Worm (Caenorhabditis elegans): ENCODE results near the gene bcmo-2.

The bcmo-2 gene

DNA sequence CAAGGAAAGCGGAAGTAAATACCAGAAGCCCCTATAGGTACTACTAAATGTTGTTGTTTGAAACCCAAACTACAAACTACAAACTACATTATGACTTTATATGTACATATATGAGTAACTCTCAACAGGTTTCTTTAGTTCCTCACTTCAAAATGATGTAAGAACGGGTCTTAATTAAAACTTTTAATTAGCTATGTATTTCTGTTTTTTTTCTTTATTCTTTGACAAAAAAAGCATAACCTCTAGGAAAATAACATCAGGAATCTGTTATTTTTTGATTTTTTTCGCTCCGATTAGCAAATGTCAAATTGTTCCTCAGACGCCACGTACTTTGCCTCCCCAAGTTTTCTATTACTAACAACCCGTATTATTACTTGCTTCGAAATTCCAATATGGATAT lies 32.3 kb downstream of the bcmo-2 start, which contains the start of gene srh-250:
Gene srh-250, plus strand, starts transcription at position 301 of the 400 bp plus-strand sequence.
- no peak for TF ChIP-seq nhr-111 (GFP tag; optimal IDR thresholded peaks at IDR 0.05)
- no peak for TF ChIP-seq Y48G9A.11 (GFP tag; IDR thresholded peaks at IDR 0.05)
- TF ChIP-seq nhr-42 (GFP tag; IDR thresholded peaks at IDR 0.05), result no peak
- no peak for TF ChIP-seq nhr-11 (tag; optimal IDR thresholded peaks at IDR 0.05)
- TF ChIP-seq ZK546.5 (tag; optimal IDR thresholded peaks at IDR 0.05), result no peak
- TF ChIP-seq nhr-77 (tag; optimal IDR thresholded peaks at IDR 0.05), result no peak
- TF ChIP-seq nhr-6 (tag; optimal IDR thresholded peaks at IDR 0.05), result no peak
- no peak for TF ChIP-seq rbr-2 (tag; optimal IDR thresholded peaks at IDR 0.05)
- TF ChIP-seq dmd-6 (GFP tag; IDR thresholded peaks at IDR 0.05), result no peak

DNA sequence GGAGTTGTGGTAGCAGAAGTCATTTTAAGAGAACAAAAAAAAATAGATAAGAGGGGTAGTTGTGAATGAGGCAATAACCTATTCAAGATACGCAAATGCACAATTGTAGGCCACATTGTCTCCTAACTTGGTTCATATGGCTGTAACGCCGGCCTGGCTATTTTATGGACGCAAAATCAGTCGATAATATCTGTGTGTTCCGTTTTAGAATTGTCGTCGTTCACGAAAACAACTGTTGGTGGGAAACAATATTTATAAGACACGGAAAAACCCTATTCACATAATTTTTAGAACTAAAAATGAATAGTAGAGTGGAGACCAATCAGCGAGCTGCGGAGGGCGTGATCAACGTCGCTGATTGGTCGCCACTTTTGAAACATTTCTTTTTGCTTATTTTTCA lies 32.8 kb downstream of the bcmo-2 start, which contains the start of gene sdz-7:
Gene sdz-7, minus strand, starts transcription at position 101 of the 400 bp plus-strand sequence.
- TF ChIP-seq arid-1 (GFP tag; conservative IDR thresholded peaks at IDR 0.05), result no peak
- TF ChIP-seq nhr-6 (tag; optimal IDR thresholded peaks at IDR 0.05), result no peak
- no peak for TF ChIP-seq daf-19 (GFP tag; conservative IDR thresholded peaks at IDR 0.05)
- TF ChIP-seq nhr-77 (tag; optimal IDR thresholded peaks at IDR 0.05), result no peak
- TF ChIP-seq aha-1 (tag), result no peak
- no peak for TF ChIP-seq unc-39 (tag; optimal IDR thresholded peaks at IDR 0.05)
- TF ChIP-seq lin-13 (GFP tag; optimal IDR thresholded peaks at IDR 0.05), result no peak
- TF ChIP-seq nhr-42 (GFP tag; IDR thresholded peaks at IDR 0.05), result no peak
- no peak for TF ChIP-seq cey-2 (tag; optimal IDR thresholded peaks at IDR 0.05; ENCODE audit: borderline replicate concordance, insufficient read depth)
- no peak for TF ChIP-seq lin-29 (GFP tag; IDR thresholded peaks at IDR 0.05)
- TF ChIP-seq egl-27 (tag; optimal IDR thresholded peaks at IDR 0.05), result no peak
- TF ChIP-seq skn-1 (tag; optimal IDR thresholded peaks at IDR 0.05), result no peak

DNA sequence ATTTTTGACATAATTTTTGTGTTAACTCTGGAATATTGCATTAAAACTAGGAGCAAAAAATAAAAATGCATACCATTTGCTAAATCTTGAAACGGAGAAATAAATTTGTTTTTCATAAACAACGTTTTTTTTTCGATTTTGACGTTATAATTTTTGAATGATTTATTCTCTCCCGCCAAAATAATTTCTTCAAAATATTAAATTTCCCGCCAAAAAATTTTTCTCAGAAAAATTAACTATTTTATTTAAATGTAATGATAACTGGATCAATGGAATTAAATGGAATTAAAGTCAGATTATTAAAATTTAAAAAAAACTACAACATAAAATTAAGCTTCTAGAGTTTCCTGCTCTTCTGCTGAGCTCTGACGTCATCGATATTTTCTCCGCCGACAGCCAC lies 33.5 kb downstream of the bcmo-2 start, which contains the start of gene nep-3:
Gene nep-3, minus strand, starts transcription at position 101 of the 400 bp plus-strand sequence.
- no peak for TF ChIP-seq D1046.2 (GFP tag; IDR thresholded peaks at IDR 0.05)
- no peak for TF ChIP-seq ZK546.5 (tag; optimal IDR thresholded peaks at IDR 0.05)
- TF ChIP-seq tag-97 (GFP tag; IDR thresholded peaks at IDR 0.05), result no peak
- TF ChIP-seq pha-4 (GFP tag; IDR thresholded peaks at IDR 0.05), result no peak
- TF ChIP-seq pha-4 (tag; optimal IDR thresholded peaks at IDR 0.05), result no peak
- no peak for TF ChIP-seq mdl-1 (tag; optimal IDR thresholded peaks at IDR 0.05)
- no peak for TF ChIP-seq arid-1 (GFP tag; conservative IDR thresholded peaks at IDR 0.05)
- no peak for TF ChIP-seq zfp-3 (GFP tag; conservative IDR thresholded peaks at IDR 0.05)
- TF ChIP-seq gei-8 (GFP tag; optimal IDR thresholded peaks at IDR 0.05), result no peak

DNA sequence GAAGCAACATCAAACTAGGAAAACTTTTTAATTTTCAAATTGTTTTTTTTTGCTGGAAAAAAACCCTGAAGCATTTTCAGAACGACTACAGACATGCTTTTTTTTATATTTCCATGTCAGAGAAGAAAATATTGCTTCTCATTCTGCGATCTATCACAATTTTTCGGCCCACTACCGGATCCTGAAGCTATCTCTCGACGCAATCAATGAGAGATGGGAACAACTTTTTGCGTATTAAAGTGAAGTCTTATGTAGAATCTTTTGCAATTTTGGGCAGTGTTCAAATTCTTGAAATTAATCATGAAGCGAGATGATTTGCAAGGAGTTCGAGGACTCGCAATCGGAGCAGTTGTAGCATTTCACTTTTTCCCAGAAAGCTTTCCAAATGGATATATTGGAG lies 41.0 kb downstream of the bcmo-2 start, which contains the start of gene oac-10:
Gene oac-10, plus strand, starts transcription at position 301 of the 400 bp plus-strand sequence.
- no peak for TF ChIP-seq spr-3 (GFP tag; optimal IDR thresholded peaks at IDR 0.05)
- no peak for TF ChIP-seq D1046.2 (GFP tag; IDR thresholded peaks at IDR 0.05)
- no peak for TF ChIP-seq dmd-9 (GFP tag; IDR thresholded peaks at IDR 0.05)
- no peak for TF ChIP-seq mdt-29 (GFP tag; IDR thresholded peaks at IDR 0.05)
- TF ChIP-seq F26F4.8 (GFP tag; conservative IDR thresholded peaks at IDR 0.05), result no peak
- TF ChIP-seq F37D6.2 (tag; optimal IDR thresholded peaks at IDR 0.05), result no peak
- no peak for TF ChIP-seq mdl-1 (tag; optimal IDR thresholded peaks at IDR 0.05)
- TF ChIP-seq zip-11 (GFP tag; IDR thresholded peaks at IDR 0.05), result no peak
- TF ChIP-seq Y5F2A.4 (GFP tag; optimal IDR thresholded peaks at IDR 0.05), result no peak

DNA sequence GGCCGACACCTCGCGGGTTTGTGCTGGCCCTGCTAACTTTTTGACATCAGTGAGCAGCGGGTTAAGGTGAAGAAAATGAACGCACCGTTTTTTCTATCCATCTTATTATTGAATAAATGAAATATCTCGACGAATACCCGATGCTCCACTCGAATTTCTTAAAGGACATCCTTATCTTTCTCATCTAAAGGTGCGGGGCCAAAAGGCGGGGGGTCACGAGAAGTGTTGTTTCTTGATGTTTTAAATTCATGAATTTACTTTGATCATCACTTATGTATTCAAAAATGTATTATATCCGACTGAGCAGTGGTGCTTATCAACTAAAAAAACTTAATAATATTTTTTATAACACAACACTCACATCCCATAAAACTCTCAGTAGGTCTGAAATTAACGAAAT lies 46.0 kb downstream of the bcmo-2 start, which contains the start of gene nhr-261:
Gene nhr-261, minus strand, starts transcription at position 101 of the 400 bp plus-strand sequence.
- no peak for TF ChIP-seq nhr-42 (GFP tag; IDR thresholded peaks at IDR 0.05)
- TF ChIP-seq nhr-237 (tag; optimal IDR thresholded peaks at IDR 0.05), result no peak
- TF ChIP-seq daf-19 (GFP tag; conservative IDR thresholded peaks at IDR 0.05), result no peak
- TF ChIP-seq zip-11 (GFP tag; IDR thresholded peaks at IDR 0.05), result no peak
- no peak for TF ChIP-seq madf-9 (GFP tag; conservative IDR thresholded peaks at IDR 0.05)
- no peak for TF ChIP-seq lin-13 (GFP tag; optimal IDR thresholded peaks at IDR 0.05)
- no peak for TF ChIP-seq daf-16 (GFP tag; optimal IDR thresholded peaks at IDR 0.05)
- TF ChIP-seq daf-16 (tag; optimal IDR thresholded peaks at IDR 0.05), result no peak
- TF ChIP-seq unc-130 (GFP tag; optimal IDR thresholded peaks at IDR 0.05), result no peak
- no peak for TF ChIP-seq lin-1 (GFP tag; IDR thresholded peaks at IDR 0.05)
- TF ChIP-seq ceh-62 (tag; optimal IDR thresholded peaks at IDR 0.05), result no peak
